Worm (Caenorhabditis elegans) whole organism, L4 larva: Measurements from ENCODE around the gene T14A8.2.

ENCODE experiments used
- lin-1 ChIP-seq: fragments of 200-800 bp; sonication (Bioruptor generic); IDR thresholded peaks from 2 replicates; pipeline ENCODE4 v1.3.6; 2022; ENCODE audit warnings: missing genetic modification reagents, missing genetic modification characterization, missing compliant biosample characterization
- zfp-3 ChIP-seq: fragments of 200-800 bp; sonication (Bioruptor generic); conservative IDR thresholded peaks from 2 replicates; pipeline ENCODE4 v1.3.6; 2022; ENCODE audit warnings: missing genetic modification reagents, missing genetic modification characterization, missing compliant biosample characterization

- no peak for TF ChIP-seq zfp-3 (GFP tag; lab: Robert Waterston, UW)
- TF ChIP-seq lin-1 (GFP tag; lab: Robert Waterston, UW), result no peak
Measured at ce11 chrIV:7778865-7779264, 43.6 kb downstream of the T14A8.2 start, which contains the start of gene rpap-3.
